Fruit fly (Drosophila melanogaster) whole organism, wandering third instar larva: Measurements from ENCODE around the gene RhoGAP71E.
A peak's percentile ranks its signal among the peaks of the same experiment; 100 is the strongest.

Experiments used
- CG32264 ChIP-seq: fragments of 200-800 bp; sonication (Bioruptor generic); optimal IDR thresholded peaks from 2 replicates; lab custom pipeline; 2016; ENCODE audit warnings: missing biosample characterization, missing genetic modification characterization
- CG9705 ChIP-seq: fragments of 200-800 bp; sonication (Bioruptor generic); optimal IDR thresholded peaks from 2 replicates; lab custom pipeline; 2018; ENCODE audit warnings: missing biosample characterization, mild to moderate bottlenecking, missing genetic modification characterization
- Dfd ChIP-seq: fragments of >200 bp; optimal IDR thresholded peaks from 2 replicates; lab custom pipeline; 2017; ENCODE audit warnings: missing biosample characterization, missing genetic modification characterization
- Dif ChIP-seq: fragments of 200-275, 200-300 bp; sonication (Bioruptor generic); optimal IDR thresholded peaks from 2 replicates; lab custom pipeline; 2018; ENCODE audit warnings: missing biosample characterization, missing genetic modification characterization; ENCODE audit not compliant: partially characterized antibody
- GATAd ChIP-seq: sonication (Bioruptor generic); optimal IDR thresholded peaks from 2 replicates; lab custom pipeline; 2016; ENCODE audit warnings: missing biosample characterization, missing genetic modification characterization
- HLH106 ChIP-seq: fragments of 200-800 bp; optimal IDR thresholded peaks from 3 replicates; lab custom pipeline; 2019; ENCODE audit warnings: missing biosample characterization, mild to moderate bottlenecking, missing genetic modification characterization, moderate library complexity
- Hnf4 ChIP-seq: fragments of 200-800 bp; sonication (Bioruptor generic); optimal IDR thresholded peaks from 2 replicates; lab custom pipeline; 2016; ENCODE audit warnings: missing biosample characterization, mild to moderate bottlenecking, missing genetic modification characterization
- Hr83 ChIP-seq: fragments of 200-300 bp; sonication (Bioruptor generic); optimal IDR thresholded peaks from 2 replicates; lab custom pipeline; 2016; ENCODE audit warnings: missing biosample characterization, mild to moderate bottlenecking, missing genetic modification characterization, moderate library complexity; ENCODE audit not compliant: poor library complexity, severe bottlenecking
- Jra ChIP-seq: sonication (Bioruptor generic); optimal IDR thresholded peaks from 2 replicates; lab custom pipeline; 2016; ENCODE audit warnings: missing biosample characterization, missing genetic modification characterization
- Mio ChIP-seq: sonication (Bioruptor generic); optimal IDR thresholded peaks from 2 replicates; lab custom pipeline; 2016; ENCODE audit warnings: missing biosample characterization, missing genetic modification characterization
- N ChIP-seq: fragments of >200 bp; optimal IDR thresholded peaks from 2 replicates; lab custom pipeline; 2018; ENCODE audit warnings: missing biosample characterization, missing external identifiers, missing genetic modification characterization
- OdsH ChIP-seq: fragments of 200-800 bp; sonication (Bioruptor generic); optimal IDR thresholded peaks from 2 replicates; lab custom pipeline; 2016; ENCODE audit warnings: missing biosample characterization, mild to moderate bottlenecking, missing genetic modification characterization
- Rel ChIP-seq, 2 experiments: fragments of 200-800 bp; sonication (Bioruptor generic) in 1 of 2; optimal IDR thresholded peaks; 2 replicates in 1 of 2; 3 replicates in 1 of 2; lab custom pipeline; 2016 to 2019; ENCODE audit warnings: mild to moderate bottlenecking in 2 of 2, missing biosample characterization in 2 of 2, missing genetic modification characterization in 2 of 2, moderate library complexity in 1 of 2
- Sp1 ChIP-seq: fragments of 200-800 bp; sonication (Bioruptor generic); optimal IDR thresholded peaks from 3 replicates; lab custom pipeline; 2019; ENCODE audit warnings: missing biosample characterization, mild to moderate bottlenecking, missing genetic modification characterization, moderate library complexity
- Vsx2 ChIP-seq: fragments of 200-300, 225-300 bp; sonication (Bioruptor generic); optimal IDR thresholded peaks from 2 replicates; lab custom pipeline; 2018; ENCODE audit warnings: missing biosample characterization, missing genetic modification characterization; ENCODE audit not compliant: partially characterized antibody
- br ChIP-seq: fragments of 200-800 bp; sonication (Bioruptor generic); optimal IDR thresholded peaks from 2 replicates; lab custom pipeline; 2016; ENCODE audit warnings: missing biosample characterization, missing genetic modification characterization
- brk ChIP-seq: fragments of 200-800 bp; sonication (Bioruptor generic); optimal IDR thresholded peaks from 2 replicates; lab custom pipeline; 2016; ENCODE audit warnings: missing biosample characterization, mild to moderate bottlenecking, missing genetic modification characterization
- dl ChIP-seq, 2 experiments: fragments of 175-275, 200-275 bp in 1 of 2; fragments of 200-275 bp in 1 of 2; sonication (Bioruptor generic); optimal IDR thresholded peaks; lab custom pipeline; 2018; ENCODE audit warnings: mild to moderate bottlenecking in 2 of 2, missing biosample characterization in 2 of 2, missing genetic modification characterization in 2 of 2, moderate library complexity in 2 of 2; ENCODE audit not compliant: partially characterized antibody in 2 of 2, insufficient read depth in 1 of 2
- ey ChIP-seq: fragments of 200-800 bp; sonication (Bioruptor generic); optimal IDR thresholded peaks from 2 replicates; lab custom pipeline; 2016; ENCODE audit warnings: missing biosample characterization, missing genetic modification characterization
- foxo ChIP-seq, 2 experiments: fragments of 200-800 bp; sonication (Bioruptor generic); optimal IDR thresholded peaks; 2 replicates in 1 of 2; 3 replicates in 1 of 2; lab custom pipeline; 2016 to 2017; ENCODE audit warnings: missing biosample characterization in 2 of 2, missing genetic modification characterization in 2 of 2
- h ChIP-seq: fragments of 200-800 bp; sonication (Bioruptor generic); optimal IDR thresholded peaks from 3 replicates; lab custom pipeline; 2016; ENCODE audit warnings: missing biosample characterization, mild to moderate bottlenecking, missing genetic modification characterization
- jim ChIP-seq: fragments of 175-275, 200-325 bp; sonication (Bioruptor generic); optimal IDR thresholded peaks from 2 replicates; lab custom pipeline; 2016; ENCODE audit warnings: missing biosample characterization, mild to moderate bottlenecking, missing genetic modification characterization
- lola ChIP-seq: fragments of >200 bp; optimal IDR thresholded peaks from 2 replicates; lab custom pipeline; 2017; ENCODE audit warnings: missing biosample characterization, missing genetic modification characterization
- pan ChIP-seq: fragments of >200 bp; optimal IDR thresholded peaks from 2 replicates; lab custom pipeline; 2017
- psq ChIP-seq: fragments of 200-800 bp; sonication (Bioruptor generic); optimal IDR thresholded peaks from 3 replicates; lab custom pipeline; 2017; ENCODE audit warnings: missing biosample characterization, mild to moderate bottlenecking, missing genetic modification characterization, moderate library complexity
- rgr ChIP-seq: fragments of 200-800 bp; sonication (Bioruptor generic); optimal IDR thresholded peaks from 3 replicates; lab custom pipeline; 2016; ENCODE audit warnings: missing biosample characterization, mild to moderate bottlenecking, missing genetic modification characterization
- sage ChIP-seq: fragments of 200-800 bp; sonication (Bioruptor generic); optimal IDR thresholded peaks from 2 replicates; lab custom pipeline; 2016; ENCODE audit warnings: missing biosample characterization, mild to moderate bottlenecking, missing genetic modification characterization
- tai ChIP-seq: sonication (Bioruptor generic); optimal IDR thresholded peaks from 2 replicates; lab custom pipeline; 2016; ENCODE audit warnings: missing biosample characterization, missing genetic modification characterization
- usp ChIP-seq: fragments of >200 bp; optimal IDR thresholded peaks from 2 replicates; lab custom pipeline; 2017; ENCODE audit warnings: missing biosample characterization, missing genetic modification characterization
- woc ChIP-seq: sonication (Bioruptor generic); optimal IDR thresholded peaks from 2 replicates; lab custom pipeline; 2016; ENCODE audit warnings: missing biosample characterization, mild to moderate bottlenecking, missing genetic modification characterization

RhoGAP71E gene

dm6 chr3L:15588514-15589138, at the start of gene RhoGAP71E:
RhoGAP71E (plus strand) TSS chr3L:15588860.
- TF ChIP-seq Mio (GFP tag; lab: Kevin White, UChicago) (no peak), h (peak; percentile 19), Sp1 (GFP tag; lab: Kevin White, UChicago) (peak; percentile 57), OdsH (GFP tag; lab: Kevin White, UChicago) (peak; percentile 36), rgr (GFP tag; lab: Kevin White, UChicago) (peak; percentile 57), brk (GFP tag; lab: Kevin White, UChicago) (no peak), ey (GFP tag; lab: Kevin White, UChicago) (no peak), psq (GFP tag; lab: Kevin White, UChicago) (peak; percentile 97), Rel (GFP tag; optimal IDR thresholded peaks at IDR 0.05; lab: Kevin White, UChicago) (no peak), Rel (tag; optimal IDR thresholded peaks at IDR 0.05; lab: Kevin White, UChicago) (peak; percentile 50), foxo (GFP tag; optimal IDR thresholded peaks at IDR 0.05; lab: Kevin White, UChicago) (peak in 1 of 2 experiments; percentile 44), Hr83 (GFP tag; lab: Kevin White, UChicago) (peak; percentile 44), Vsx2 (GFP tag; lab: Kevin White, UChicago) (no peak), br (peak; percentile 44), HLH106 (peak; percentile 55), Hnf4 (GFP tag; lab: Kevin White, UChicago) (peak; percentile 23), woc (GFP tag; lab: Kevin White, UChicago) (peak; percentile 5)

- TF ChIP-seq lola (GFP tag; lab: Kevin White, UChicago) (no peak), jim (GFP tag; lab: Kevin White, UChicago) (no peak), br (no peak), CG9705 (GFP tag; lab: Kevin White, UChicago) (no peak)
These were observed 48.7 kb upstream of the RhoGAP71E start for dm6 chr3L:15539903-15540409.

- TF ChIP-seq psq (GFP tag; lab: Kevin White, UChicago), result no peak
- no peak for TF ChIP-seq CG32264 (GFP tag; lab: Kevin White, UChicago)
- no peak for TF ChIP-seq jim (GFP tag; lab: Kevin White, UChicago)
- no peak for TF ChIP-seq HLH106
- TF ChIP-seq N (GFP tag; lab: Kevin White, UChicago), result no peak
- no peak for TF ChIP-seq usp
- TF ChIP-seq woc (GFP tag; lab: Kevin White, UChicago), result no peak
- no peak for TF ChIP-seq Jra
- no peak for TF ChIP-seq GATAd
- TF ChIP-seq dl (GFP tag; optimal IDR thresholded peaks at IDR 0.05; lab: Kevin White, UChicago; ENCODE audit: insufficient read depth in 1 of 2, partially characterized antibody in 2 of 2), result no peak
- no peak for TF ChIP-seq OdsH (GFP tag; lab: Kevin White, UChicago)
- no peak for TF ChIP-seq tai (GFP tag; lab: Kevin White, UChicago)
- TF ChIP-seq pan (lab: Kevin White, UChicago), result no peak
- no peak for TF ChIP-seq Dif (GFP tag; lab: Kevin White, UChicago)
- TF ChIP-seq ey (GFP tag; lab: Kevin White, UChicago), result no peak
- no peak for TF ChIP-seq brk (GFP tag; lab: Kevin White, UChicago)
These were observed 48.0 kb upstream of the RhoGAP71E start for dm6 chr3L:15540682-15541081.

dm6 chr3L:15541281-15541680, 47.4 kb upstream of the RhoGAP71E start:
- no peak for TF ChIP-seq HLH106
- TF ChIP-seq N (GFP tag; lab: Kevin White, UChicago), result no peak
- TF ChIP-seq Dfd (GFP tag; lab: Kevin White, UChicago), result no peak
- TF ChIP-seq sage (GFP tag; lab: Kevin White, UChicago), result no peak
- no peak for TF ChIP-seq OdsH (GFP tag; lab: Kevin White, UChicago)
- no peak for TF ChIP-seq GATAd
- no peak for TF ChIP-seq jim (GFP tag; lab: Kevin White, UChicago)
- no peak for TF ChIP-seq Hr83 (GFP tag; lab: Kevin White, UChicago)
- no peak for TF ChIP-seq Sp1 (GFP tag; lab: Kevin White, UChicago)
- no peak for TF ChIP-seq psq (GFP tag; lab: Kevin White, UChicago)
- TF ChIP-seq, all 38 proteins: peak for 0
